Worm (Caenorhabditis elegans) whole organism, young adult: ENCODE measurements around the gene T03D8.6.

Source experiments
- B0336.3 ChIP-seq: fragments of 200-800 bp; sonication (Bioruptor generic); IDR thresholded peaks from 2 replicates; pipeline ENCODE4 v1.3.6; 2022; ENCODE audit warnings: missing genetic modification characterization, missing compliant biosample characterization
- D2030.7 ChIP-seq: fragments of 200-800 bp; sonication (Bioruptor generic); IDR thresholded peaks from 2 replicates; pipeline ENCODE4 v1.3.6; 2022; ENCODE audit warnings: missing genetic modification reagents, missing genetic modification characterization, missing compliant biosample characterization
- F10E7.11 ChIP-seq: sonication (generic microtip); optimal IDR thresholded peaks from 2 replicates; lab custom pipeline; 2017; ENCODE audit warnings: mild to moderate bottlenecking, missing genetic modification characterization, moderate library complexity, missing compliant biosample characterization
- F37B4.10 ChIP-seq: fragments of 200-800 bp; sonication (Bioruptor generic); IDR thresholded peaks from 2 replicates; pipeline ENCODE4 v1.3.6; 2022; ENCODE audit warnings: missing genetic modification characterization, missing compliant biosample characterization
- F55B11.4 ChIP-seq: sonication (generic microtip); optimal IDR thresholded peaks from 2 replicates; lab custom pipeline; 2016; ENCODE audit warnings: missing compliant biosample characterization, missing genetic modification characterization, borderline replicate concordance; ENCODE audit not compliant: insufficient read depth
- F57A8.1 ChIP-seq: fragments of 200-800 bp; sonication (Bioruptor generic); optimal IDR thresholded peaks from 2 replicates; lab custom pipeline; 2018; ENCODE audit warnings: mild to moderate bottlenecking, missing genetic modification characterization, moderate library complexity, missing compliant biosample characterization
- F57C9.4 ChIP-seq: sonication (generic microtip); optimal IDR thresholded peaks from 2 replicates; lab custom pipeline; 2017; ENCODE audit warnings: mild to moderate bottlenecking, missing genetic modification characterization, missing compliant biosample characterization
- T26A5.8 ChIP-seq: sonication (generic microtip); optimal IDR thresholded peaks from 2 replicates; lab custom pipeline; 2016; ENCODE audit warnings: missing genetic modification characterization, missing compliant biosample characterization
- Y53G8AR.9 ChIP-seq: fragments of 200-800 bp; sonication (Bioruptor generic); conservative IDR thresholded peaks from 2 replicates; pipeline ENCODE4 v1.3.6; 2022; ENCODE audit warnings: missing genetic modification reagents, missing genetic modification characterization, missing compliant biosample characterization
- Y56A3A.18 ChIP-seq: fragments of 200-800 bp; sonication (Bioruptor generic); IDR thresholded peaks from 2 replicates; pipeline ENCODE4 v1.3.6; 2022; ENCODE audit warnings: missing genetic modification reagents, missing genetic modification characterization, missing compliant biosample characterization
- Y67H2A.10 ChIP-seq: fragments of 200-800 bp; sonication (Bioruptor generic); conservative IDR thresholded peaks from 2 replicates; pipeline ENCODE4 v1.3.6; 2022; ENCODE audit warnings: missing genetic modification reagents, missing genetic modification characterization, missing compliant biosample characterization
- Y95B8A.8 ChIP-seq: fragments of 200-800 bp; sonication (Bioruptor generic); IDR thresholded peaks from 2 replicates; pipeline ENCODE4 v1.3.6; 2022; ENCODE audit warnings: missing genetic modification reagents, missing genetic modification characterization, missing compliant biosample characterization
- ZK185.1 ChIP-seq: sonication (generic microtip); optimal IDR thresholded peaks from 2 replicates; lab custom pipeline; 2016; ENCODE audit warnings: mild to moderate bottlenecking, missing genetic modification characterization, missing compliant biosample characterization; ENCODE audit not compliant: poor library complexity, severe bottlenecking
- aptf-2 ChIP-seq: fragments of 200-800 bp; sonication (Bioruptor generic); conservative IDR thresholded peaks from 2 replicates; pipeline ENCODE4 v1.3.6; 2022; ENCODE audit warnings: missing genetic modification reagents, missing genetic modification characterization, missing compliant biosample characterization
- atf-7 ChIP-seq: sonication (generic microtip); optimal IDR thresholded peaks from 2 replicates; lab custom pipeline; 2017; ENCODE audit warnings: mild to moderate bottlenecking, missing genetic modification characterization, missing compliant biosample characterization
- athp-1 ChIP-seq: sonication (generic microtip); optimal IDR thresholded peaks from 2 replicates; lab custom pipeline; 2017; ENCODE audit warnings: mild to moderate bottlenecking, missing genetic modification characterization, missing compliant biosample characterization
- attf-6 ChIP-seq: fragments of 200-800 bp; sonication (Bioruptor generic); IDR thresholded peaks from 2 replicates; pipeline ENCODE4 v1.3.6; 2022; ENCODE audit warnings: missing genetic modification reagents, missing genetic modification characterization, missing compliant biosample characterization
- bed-2 ChIP-seq: fragments of 200-800 bp; sonication (Bioruptor generic); IDR thresholded peaks from 2 replicates; pipeline ENCODE4 v1.3.6; 2022; ENCODE audit warnings: missing genetic modification reagents, missing genetic modification characterization, missing compliant biosample characterization
- ceh-58 ChIP-seq: fragments of 200-800 bp; sonication (Bioruptor generic); IDR thresholded peaks from 2 replicates; pipeline ENCODE4 v1.3.6; 2022; ENCODE audit warnings: missing genetic modification characterization, missing compliant biosample characterization
- ceh-79 ChIP-seq: sonication (generic microtip); optimal IDR thresholded peaks from 2 replicates; lab custom pipeline; 2017; ENCODE audit warnings: mild to moderate bottlenecking, missing genetic modification characterization, missing compliant biosample characterization
- chd-7 ChIP-seq: sonication (generic microtip); optimal IDR thresholded peaks from 2 replicates; lab custom pipeline; 2016; ENCODE audit warnings: mild to moderate bottlenecking, missing genetic modification characterization, moderate library complexity, missing compliant biosample characterization
- dox-1 ChIP-seq: fragments of 200-800 bp; sonication (Bioruptor generic); IDR thresholded peaks from 2 replicates; pipeline ENCODE4 v1.3.6; 2022; ENCODE audit warnings: missing genetic modification reagents, missing genetic modification characterization, missing compliant biosample characterization
- efl-1 ChIP-seq: fragments of 150-350 bp; optimal IDR thresholded peaks from 2 replicates; lab custom pipeline; 2014; ENCODE audit warnings: missing biosample characterization, missing genetic modification reagents, missing genetic modification characterization
- egl-18 ChIP-seq: fragments of 200-800 bp; sonication (Bioruptor generic); IDR thresholded peaks from 2 replicates; pipeline ENCODE4 v1.3.6; 2022; ENCODE audit warnings: missing genetic modification reagents, missing genetic modification characterization, missing compliant biosample characterization
- egrh-3 ChIP-seq: fragments of 200-800 bp; sonication (Bioruptor generic); IDR thresholded peaks from 2 replicates; pipeline ENCODE4 v1.3.6; 2022; ENCODE audit warnings: missing genetic modification reagents, missing genetic modification characterization, missing compliant biosample characterization
- ets-4 ChIP-seq: fragments of 200-800 bp; sonication (Bioruptor generic); optimal IDR thresholded peaks from 2 replicates; lab custom pipeline; 2018; ENCODE audit warnings: mild to moderate bottlenecking, missing genetic modification characterization, missing compliant biosample characterization
- gei-17 ChIP-seq: fragments of 200-800 bp; sonication (Bioruptor generic); optimal IDR thresholded peaks from 2 replicates; lab custom pipeline; 2018; ENCODE audit warnings: mild to moderate bottlenecking, missing genetic modification characterization, missing compliant biosample characterization
- hlh-26 ChIP-seq: fragments of 200-800 bp; sonication (Bioruptor generic); conservative IDR thresholded peaks from 2 replicates; pipeline ENCODE4 v1.3.6; 2022; ENCODE audit warnings: missing genetic modification reagents, missing genetic modification characterization, missing compliant biosample characterization
- hrde-1 ChIP-seq: sonication (generic microtip); optimal IDR thresholded peaks from 2 replicates; lab custom pipeline; 2016; ENCODE audit warnings: missing genetic modification characterization, mild to moderate bottlenecking, missing compliant biosample characterization, moderate library complexity, missing genotype, missing genetic modification reagents, borderline replicate concordance
- lag-1 ChIP-seq: fragments of 200-800 bp; sonication (Bioruptor generic); IDR thresholded peaks from 2 replicates; pipeline ENCODE4 v1.3.6; 2022; ENCODE audit warnings: missing genetic modification reagents, missing genetic modification characterization, missing compliant biosample characterization
- let-526 ChIP-seq: fragments of 200-800 bp; sonication (Bioruptor generic); IDR thresholded peaks from 2 replicates; pipeline ENCODE4 v1.3.6; 2022; ENCODE audit warnings: missing genetic modification reagents, missing genetic modification characterization, missing compliant biosample characterization
- lin-35 ChIP-seq, 3 experiments: fragments of 150-350 bp in 2 of 3; sonication (generic microtip) in 1 of 3; optimal IDR thresholded peaks; 2 replicates each; lab custom pipeline; 2014 to 2018; ENCODE audit warnings: missing biosample characterization in 3 of 3, missing genetic modification characterization in 3 of 3, missing genetic modification reagents in 3 of 3
- lir-1 ChIP-seq: fragments of 200-800 bp; sonication (Bioruptor generic); conservative IDR thresholded peaks from 2 replicates; pipeline ENCODE4 v1.3.6; 2022; ENCODE audit warnings: missing genetic modification reagents, missing genetic modification characterization, missing compliant biosample characterization
- lsy-27 ChIP-seq: sonication (generic microtip); optimal IDR thresholded peaks from 2 replicates; lab custom pipeline; 2017; ENCODE audit warnings: missing genetic modification characterization, mild to moderate bottlenecking, missing compliant biosample characterization, antibody characterized with exemption, missing genotype, borderline replicate concordance; ENCODE audit not compliant: insufficient read depth
- madf-3 ChIP-seq: fragments of 200-800 bp; sonication (Bioruptor generic); IDR thresholded peaks from 2 replicates; pipeline ENCODE4 v1.3.6; 2022; ENCODE audit warnings: missing genetic modification reagents, missing genetic modification characterization, missing compliant biosample characterization
- madf-8 ChIP-seq: fragments of 200-800 bp; sonication (Bioruptor generic); conservative IDR thresholded peaks from 2 replicates; pipeline ENCODE4 v1.3.6; 2022; ENCODE audit warnings: missing genetic modification reagents, missing genetic modification characterization, missing compliant biosample characterization
- mel-28 ChIP-seq: sonication (generic microtip); optimal IDR thresholded peaks from 2 replicates; lab custom pipeline; 2016; ENCODE audit warnings: borderline replicate concordance, mild to moderate bottlenecking, missing genetic modification characterization, missing compliant biosample characterization
- nfyb-1 ChIP-seq: fragments of 200-800 bp; sonication (Bioruptor generic); IDR thresholded peaks from 2 replicates; pipeline ENCODE4 v1.3.6; 2022; ENCODE audit warnings: missing genetic modification reagents, missing genetic modification characterization, missing compliant biosample characterization
- nhr-27 ChIP-seq: fragments of 200-800 bp; sonication (Bioruptor generic); optimal IDR thresholded peaks from 2 replicates; lab custom pipeline; 2018; ENCODE audit warnings: mild to moderate bottlenecking, missing genetic modification characterization, moderate library complexity, missing compliant biosample characterization
- repo-1 ChIP-seq: sonication (generic microtip); optimal IDR thresholded peaks from 2 replicates; lab custom pipeline; 2017; ENCODE audit warnings: mild to moderate bottlenecking, missing genetic modification characterization, missing compliant biosample characterization
- snpc-1.1 ChIP-seq: sonication (generic microtip); optimal IDR thresholded peaks from 2 replicates; lab custom pipeline; 2017; ENCODE audit warnings: missing genetic modification characterization, mild to moderate bottlenecking, missing compliant biosample characterization, antibody characterized with exemption, moderate library complexity, missing genotype, missing genetic modification reagents; ENCODE audit not compliant: insufficient read depth
- snpc-3.4 ChIP-seq: sonication (generic microtip); optimal IDR thresholded peaks from 2 replicates; lab custom pipeline; 2017; ENCODE audit warnings: missing genetic modification characterization, mild to moderate bottlenecking, missing compliant biosample characterization, antibody characterized with exemption, moderate library complexity, missing genotype, missing genetic modification reagents
- sptf-2 ChIP-seq: fragments of 200-800 bp; sonication (Bioruptor generic); optimal IDR thresholded peaks from 2 replicates; lab custom pipeline; 2018; ENCODE audit warnings: mild to moderate bottlenecking, missing genetic modification characterization, missing compliant biosample characterization
- tbp1 ChIP-seq: fragments of 200-800 bp; sonication (Bioruptor generic); optimal IDR thresholded peaks from 2 replicates; lab custom pipeline; 2018; ENCODE audit warnings: mild to moderate bottlenecking, missing genetic modification characterization, missing compliant biosample characterization
- tlf-1 ChIP-seq: fragments of 200-800 bp; sonication (Bioruptor generic); optimal IDR thresholded peaks from 2 replicates; lab custom pipeline; 2018; ENCODE audit warnings: mild to moderate bottlenecking, missing genetic modification characterization, missing compliant biosample characterization
- ztf-22 ChIP-seq: fragments of 200-800 bp; sonication (Bioruptor generic); optimal IDR thresholded peaks from 2 replicates; lab custom pipeline; 2018; ENCODE audit warnings: mild to moderate bottlenecking, missing genetic modification characterization, moderate library complexity, missing compliant biosample characterization
- ztf-26 ChIP-seq: sonication (generic microtip); optimal IDR thresholded peaks from 2 replicates; lab custom pipeline; 2017; ENCODE audit warnings: missing genetic modification characterization, missing compliant biosample characterization
- ztf-3 ChIP-seq: fragments of 200-800 bp; sonication (Bioruptor generic); optimal IDR thresholded peaks from 2 replicates; lab custom pipeline; 2018; ENCODE audit warnings: mild to moderate bottlenecking, missing genetic modification characterization, missing compliant biosample characterization

The T03D8.6 gene

DNA sequence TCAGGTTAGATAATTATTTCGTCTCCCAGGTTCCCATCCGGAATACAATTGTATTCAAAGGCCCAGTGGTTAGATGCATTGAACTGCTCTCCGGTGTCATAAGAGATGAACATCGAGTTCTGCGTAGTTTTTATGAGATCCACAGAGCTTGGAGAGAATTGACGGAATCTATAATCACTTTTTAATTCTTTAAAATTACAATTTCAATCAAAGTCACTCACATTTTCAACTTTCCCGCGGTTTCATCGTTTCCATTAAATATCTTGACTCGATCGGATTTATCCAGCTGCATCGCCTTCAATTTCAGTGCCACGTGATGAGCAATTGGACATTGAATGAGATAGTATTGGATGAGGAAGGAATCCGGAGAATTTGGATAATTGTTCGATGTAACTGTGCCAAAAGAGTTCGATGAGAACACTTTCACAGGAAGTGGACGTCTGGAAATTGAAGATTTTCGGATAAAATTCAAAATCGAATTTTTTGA lies 27.7 kb upstream of the T03D8.6 start (continued):
- TF ChIP-seq ZK185.1 (tag; lab: Kevin White, UChicago), result no peak
- no peak for TF ChIP-seq sptf-2 (GFP tag; lab: Kevin White, UChicago)
- peak; percentile 63 for TF ChIP-seq tlf-1
- TF ChIP-seq aptf-2 (GFP tag; lab: Robert Waterston, UW), result no peak
- peak; percentile 68 for TF ChIP-seq repo-1 (tag; lab: Kevin White, UChicago)
- no peak for TF ChIP-seq lin-35 (GFP tag; optimal IDR thresholded peaks at IDR 0.05; lab: Kevin White, UChicago)
- no peak for TF ChIP-seq lag-1
- no peak for TF ChIP-seq hlh-26 (GFP tag; lab: Robert Waterston, UW)
- peak; percentile 82 for TF ChIP-seq B0336.3 (GFP tag; lab: Robert Waterston, UW)
- TF ChIP-seq Y53G8AR.9, result peak; percentile 84
- TF ChIP-seq chd-7 (tag; lab: Kevin White, UChicago), result peak; percentile 76
- TF ChIP-seq bed-2, result no peak
- peak; percentile 45 for TF ChIP-seq F10E7.11 (tag; lab: Kevin White, UChicago)
- no peak for TF ChIP-seq Y95B8A.8
- TF ChIP-seq madf-8, result no peak
- no peak for TF ChIP-seq hrde-1 (tag; lab: Kevin White, UChicago)
- TF ChIP-seq Y67H2A.10 (GFP tag; lab: Robert Waterston, UW), result no peak
- TF ChIP-seq efl-1 (GFP tag; lab: Kevin White, UChicago), result no peak
- TF ChIP-seq athp-1, result peak; percentile 72
- TF ChIP-seq F57C9.4 (tag; lab: Kevin White, UChicago), result peak; percentile 50
- TF ChIP-seq ztf-26, result peak; percentile 33
- TF ChIP-seq F57A8.1 (GFP tag; lab: Kevin White, UChicago), result no peak
- no peak for TF ChIP-seq let-526 (GFP tag; lab: Robert Waterston, UW)
- TF ChIP-seq egl-18, result no peak
- TF ChIP-seq Y56A3A.18 (GFP tag; lab: Robert Waterston, UW), result no peak; the same call in 1 of the 2 replicates
- peak; percentile 50 for TF ChIP-seq atf-7 (tag; lab: Kevin White, UChicago)
- peak; percentile 40 for TF ChIP-seq gei-17 (GFP tag; lab: Kevin White, UChicago)
- TF ChIP-seq ets-4, result peak; percentile 32
- peak; percentile 70 for TF ChIP-seq nfyb-1 (GFP tag; lab: Robert Waterston, UW)
- no peak for TF ChIP-seq lir-1 (GFP tag; lab: Robert Waterston, UW)
- peak; percentile 22 for TF ChIP-seq nhr-27 (tag; lab: Kevin White, UChicago)
- TF ChIP-seq mel-28 (tag; lab: Kevin White, UChicago), result no peak
- TF ChIP-seq T26A5.8 (tag; lab: Kevin White, UChicago), result peak; percentile 9
- no peak for TF ChIP-seq egrh-3
- TF ChIP-seq lsy-27 (tag; lab: Kevin White, UChicago), result no peak
- no peak for TF ChIP-seq attf-6 (GFP tag; lab: Robert Waterston, UW)
- no peak for TF ChIP-seq F55B11.4 (tag; lab: Kevin White, UChicago)
- TF ChIP-seq F37B4.10 (GFP tag; lab: Robert Waterston, UW), result no peak
- TF ChIP-seq ceh-58 (GFP tag; lab: Robert Waterston, UW), result no peak
- peak; percentile 55; the same call in 1 of the 2 replicates for TF ChIP-seq D2030.7 (GFP tag; lab: Robert Waterston, UW)
- TF ChIP-seq madf-3 (GFP tag; lab: Robert Waterston, UW), result peak; percentile 65; the same call in 1 of the 2 replicates
- peak; percentile 64 for TF ChIP-seq ceh-79
- TF ChIP-seq ztf-22 (GFP tag; lab: Kevin White, UChicago), result no peak
- no peak for TF ChIP-seq snpc-1.1 (tag; lab: Kevin White, UChicago)
- peak; percentile 51 for TF ChIP-seq tbp1 (GFP tag; lab: Kevin White, UChicago)
- peak; percentile 67 for TF ChIP-seq snpc-3.4 (tag; lab: Kevin White, UChicago)
- TF ChIP-seq ztf-3 (GFP tag; lab: Kevin White, UChicago), result no peak
- peak; percentile 37; the same call in 1 of the 2 replicates for TF ChIP-seq dox-1 (GFP tag; lab: Robert Waterston, UW)
